Worm (Caenorhabditis elegans) whole organism, L1 larva: ENCODE measurements around the gene che-7.

Experiments used
- alr-1 ChIP-seq: fragments of 200-800 bp; sonication (Bioruptor generic); optimal IDR thresholded peaks from 2 replicates; lab custom pipeline; 2018; ENCODE audit warnings: borderline replicate concordance, mild to moderate bottlenecking, missing genetic modification characterization, missing compliant biosample characterization
- ceh-82 ChIP-seq, 3 experiments: fragments of 150-350 bp in 1 of 3; sonication (generic microtip) in 2 of 3; optimal IDR thresholded peaks; 2 replicates each; lab custom pipeline; 2014 to 2017; ENCODE audit warnings: missing biosample characterization in 3 of 3, missing genetic modification characterization in 3 of 3
- elt-3 ChIP-seq, 6 experiments: fragments of 150-350 bp in 1 of 6; sonication (generic microtip); optimal IDR thresholded peaks; 2 replicates each; lab custom pipeline; 2017 to 2018; ENCODE audit warnings: missing biosample characterization in 6 of 6, missing genetic modification characterization in 6 of 6, inconsistent platforms in 1 of 6
- hpl-2 ChIP-seq: fragments of 150-350 bp; optimal IDR thresholded peaks from 2 replicates; lab custom pipeline; 2014; ENCODE audit warnings: missing biosample characterization, missing genetic modification reagents, missing genetic modification characterization
- lir-3 ChIP-seq: sonication (generic microtip); optimal IDR thresholded peaks from 2 replicates; lab custom pipeline; 2016; ENCODE audit warnings: mild to moderate bottlenecking, missing genetic modification characterization, moderate library complexity, missing compliant biosample characterization; ENCODE audit not compliant: poor library complexity
- nhr-11 ChIP-seq: fragments of 150-350 bp; optimal IDR thresholded peaks from 2 replicates; lab custom pipeline; 2014; ENCODE audit warnings: missing biosample characterization, missing genetic modification characterization
- sptf-1 ChIP-seq: fragments of 150-350 bp; optimal IDR thresholded peaks from 2 replicates; lab custom pipeline; 2014; ENCODE audit warnings: missing biosample characterization, missing genetic modification characterization
- swsn-7 ChIP-seq: sonication (generic microtip); optimal IDR thresholded peaks from 2 replicates; lab custom pipeline; 2016; ENCODE audit warnings: missing genetic modification characterization, missing compliant biosample characterization
- zag-1 ChIP-seq: fragments of 150-350 bp; optimal IDR thresholded peaks from 2 replicates; lab custom pipeline; 2014; ENCODE audit warnings: missing biosample characterization, missing genetic modification characterization
- ztf-11 ChIP-seq, 2 experiments: sonication (generic microtip); optimal IDR thresholded peaks; 2 replicates each; lab custom pipeline; 2016 to 2017; ENCODE audit warnings: missing genetic modification characterization in 2 of 2, missing biosample characterization in 1 of 2, missing compliant biosample characterization in 1 of 2

DNA sequence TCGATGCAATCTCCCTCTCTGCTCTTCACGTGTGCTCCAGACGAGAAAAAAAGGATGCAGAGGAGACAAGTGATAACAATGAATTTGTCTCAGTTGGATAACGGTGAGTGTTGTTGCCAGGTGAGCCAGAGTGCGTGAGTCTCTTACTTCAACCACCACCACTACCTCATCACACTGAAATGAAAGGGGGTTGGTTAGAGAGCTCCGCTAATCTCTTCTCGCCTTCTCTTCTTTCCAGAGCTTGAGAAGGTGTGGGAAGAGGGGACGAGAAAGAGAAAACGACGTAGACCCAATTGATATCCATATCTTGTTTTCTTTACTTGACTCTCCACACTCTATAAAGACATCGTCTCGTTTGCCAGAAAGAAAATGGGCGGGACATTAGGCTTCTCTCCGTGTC lies 2.4 kb upstream of the che-7 start:
- TF ChIP-seq ztf-11 (tag; optimal IDR thresholded peaks at IDR 0.05; lab: Kevin White, UChicago) (no peak), hpl-2 (GFP tag; lab: Kevin White, UChicago) (no peak), nhr-11 (tag; lab: Kevin White, UChicago) (no peak), ceh-82 (tag; optimal IDR thresholded peaks at IDR 0.05; lab: Kevin White, UChicago) (no peak), swsn-7 (tag; lab: Kevin White, UChicago) (no peak), alr-1 (no peak), sptf-1 (tag; lab: Kevin White, UChicago) (no peak), elt-3 (tag; optimal IDR thresholded peaks at IDR 0.05; lab: Kevin White, UChicago) (no peak), zag-1 (tag; lab: Kevin White, UChicago) (no peak), lir-3 (tag; lab: Kevin White, UChicago) (no peak)
